Fruit fly (Drosophila melanogaster): ENCODE measurements around the gene Usp12-46.

Usp12-46 gene

DNA sequence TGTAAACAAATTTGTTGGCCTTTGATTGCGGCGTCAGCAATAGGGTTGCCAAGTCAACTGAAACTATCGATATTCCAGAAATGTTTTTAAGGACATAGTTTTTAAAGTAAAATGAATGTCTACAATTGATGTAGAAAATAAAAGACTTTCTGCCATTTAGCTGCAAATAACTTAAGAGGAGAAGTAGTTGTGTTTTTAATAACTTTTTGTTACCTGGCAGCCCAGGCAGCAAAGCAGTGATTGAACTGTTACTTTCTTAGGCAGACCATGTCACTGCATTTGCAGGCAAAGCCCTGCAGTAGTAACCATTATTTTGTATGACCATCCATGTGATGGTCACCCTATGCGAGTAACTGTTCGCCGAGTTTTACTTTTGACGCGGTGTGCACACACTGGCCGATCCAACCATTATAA, at the start of gene Usp12-46, which contains the start of the genes rumi and CG7029 (continued):
- TF ChIP-seq Elba2 (GFP tag; optimal IDR thresholded peaks at IDR 0.05) (peak; percentile 71), Ets65A (GFP tag) (peak; percentile 99), CG12104 (GFP tag; optimal IDR thresholded peaks at IDR 0.05) (peak; percentile 20), CG7928 (GFP tag; optimal IDR thresholded peaks at IDR 0.05) (peak; percentile 58), HmgZ (tag; optimal IDR thresholded peaks at IDR 0.05) (peak; percentile 96), CG8478 (optimal IDR thresholded peaks at IDR 0.05) (no peak), unc-4 (GFP tag; IDR thresholded peaks at IDR 0.05; ENCODE audit: partially characterized antibody) (peak; percentile 82), odd (GFP tag; optimal IDR thresholded peaks at IDR 0.05) (no peak), CG12391 (tag; optimal IDR thresholded peaks at IDR 0.05) (peak; percentile 92), CG12155 (GFP tag; optimal IDR thresholded peaks at IDR 0.05) (peak; percentile 88), her (GFP tag; optimal IDR thresholded peaks at IDR 0.05) (peak; percentile 79), Gug (GFP tag; IDR thresholded peaks at IDR 0.05) (peak; percentile 77; the same call in 3 of the 4 replicates), CG9727 (GFP tag; optimal IDR thresholded peaks at IDR 0.05) (peak; percentile 86), CG10209 (GFP tag; optimal IDR thresholded peaks at IDR 0.05) (peak; percentile 84), ab (GFP tag; optimal IDR thresholded peaks at IDR 0.05) (peak; percentile 69), CG31365 (tag; optimal IDR thresholded peaks at IDR 0.05) (peak; percentile 2), Taf1 (GFP tag; IDR thresholded peaks at IDR 0.05) (peak; percentile 53; the same call in 1 of the 2 replicates), CG18599 (GFP tag; optimal IDR thresholded peaks at IDR 0.05) (peak; percentile 83), ERR (GFP tag; optimal IDR thresholded peaks at IDR 0.05) (peak; percentile 83), Stat92E (GFP tag; optimal IDR thresholded peaks at IDR 0.05) (peak in 1 of 3 experiments; percentile 18), cato (GFP tag; optimal IDR thresholded peaks at IDR 0.05; ENCODE audit: borderline replicate concordance) (peak; percentile 69), Xbp1 (GFP tag; optimal IDR thresholded peaks at IDR 0.05) (peak; percentile 92), D19B (GFP tag; optimal IDR thresholded peaks at IDR 0.05) (peak; percentile 58), CG8924 (tag; optimal IDR thresholded peaks at IDR 0.05) (peak; percentile 87), CG8359 (GFP tag; optimal IDR thresholded peaks at IDR 0.05; ENCODE audit: borderline replicate concordance) (peak; percentile 32), Trl (optimal IDR thresholded peaks at IDR 0.05) (peak in 1 of 2 experiments; percentile 1), Trl (GFP tag; optimal IDR thresholded peaks at IDR 0.05) (peak; percentile 92), chn (GFP tag; optimal IDR thresholded peaks at IDR 0.05) (peak; percentile 90), CG1529 (GFP tag; optimal IDR thresholded peaks at IDR 0.05) (peak; percentile 58), CG15601 (tag; optimal IDR thresholded peaks at IDR 0.05) (peak; percentile 85), pan (optimal IDR thresholded peaks at IDR 0.05) (no peak), pan (GFP tag; optimal IDR thresholded peaks at IDR 0.05 in 1 of 2, IDR thresholded peaks at IDR 0.05 in 1 of 2) (peak in 1 of 2 experiments; percentile 88), CG6813 (GFP tag; optimal IDR thresholded peaks at IDR 0.05) (peak; percentile 51), Poxn (GFP tag; IDR thresholded peaks at IDR 0.05) (peak; percentile 61; the same call in 1 of the 2 replicates), Hmx (GFP tag; optimal IDR thresholded peaks at IDR 0.05) (peak; percentile 72), ac (GFP tag; optimal IDR thresholded peaks at IDR 0.05) (peak; percentile 23), CG7786 (GFP tag; optimal IDR thresholded peaks at IDR 0.05) (peak; percentile 92), CG12769 (tag; optimal IDR thresholded peaks at IDR 0.05) (no peak), Jarid2 (GFP tag; optimal IDR thresholded peaks at IDR 0.05) (no peak), CG13287 (GFP tag; IDR thresholded peaks at IDR 0.05; ENCODE audit: partially characterized antibody) (peak; percentile 87), BEAF-32 (GFP tag; optimal IDR thresholded peaks at IDR 0.05) (peak; percentile 87), CG2678 (tag; optimal IDR thresholded peaks at IDR 0.05) (no peak), ase (GFP tag; IDR thresholded peaks at IDR 0.05) (peak; percentile 81), CG10979 (tag; optimal IDR thresholded peaks at IDR 0.05) (peak; percentile 81), nmo (GFP tag; optimal IDR thresholded peaks at IDR 0.05) (peak; percentile 93), Kr (GFP tag; optimal IDR thresholded peaks at IDR 0.05) (no peak), CG17361 (GFP tag; IDR thresholded peaks at IDR 0.05) (peak; percentile 80), wor (GFP tag; IDR thresholded peaks at IDR 0.05) (peak; percentile 59), Neu2 (GFP tag; optimal IDR thresholded peaks at IDR 0.05; ENCODE audit: borderline replicate concordance) (peak; percentile 79), Dip2 (GFP tag; IDR thresholded peaks at IDR 0.05) (no peak)

All from whole organism, embryonic.